In genomic region chrII:1341416-1341815, ce11 we compare ENCODE assay signal across 6 worm cellular contexts.
TF ChIP-seq lines count a peak whose summit lies in the region.

No protein-coding gene starts in this region.

TF ChIP-seq in whole organism, L1 larva, 84 proteins besides CTCF, POLR2A, EP300 and RAD21 (continues in another document):
- TF ChIP-seq nhr-237 (tag; optimal IDR thresholded peaks at IDR 0.05; lab: Kevin White, UChicago), result no peak
- TF ChIP-seq elt-3 (tag; optimal IDR thresholded peaks at IDR 0.05; lab: Kevin White, UChicago), result no peak
- no peak for TF ChIP-seq fkh-8 (tag; optimal IDR thresholded peaks at IDR 0.05; lab: Kevin White, UChicago)
- TF ChIP-seq lin-15B (tag; optimal IDR thresholded peaks at IDR 0.05; lab: Kevin White, UChicago), result no peak
- TF ChIP-seq Y116A8C.19 (tag; optimal IDR thresholded peaks at IDR 0.05; lab: Kevin White, UChicago; ENCODE audit: borderline replicate concordance), result no peak
- TF ChIP-seq mdl-1 (tag; optimal IDR thresholded peaks at IDR 0.05; lab: Kevin White, UChicago), result no peak
- TF ChIP-seq swsn-7 (tag; optimal IDR thresholded peaks at IDR 0.05; lab: Kevin White, UChicago), result peak; percentile 13
- peak; percentile 49 for TF ChIP-seq nhr-71 (tag; optimal IDR thresholded peaks at IDR 0.05; lab: Kevin White, UChicago)
- TF ChIP-seq isw-1 (GFP tag; IDR thresholded peaks at IDR 0.05; lab: Robert Waterston, UW), result no peak
- no peak for TF ChIP-seq nhr-12 (tag; optimal IDR thresholded peaks at IDR 0.05; lab: Kevin White, UChicago)
- no peak for TF ChIP-seq aha-1 (tag; optimal IDR thresholded peaks at IDR 0.05; lab: Kevin White, UChicago)
- no peak for TF ChIP-seq hlh-4 (tag; optimal IDR thresholded peaks at IDR 0.05; lab: Kevin White, UChicago)
- no peak for TF ChIP-seq sup-37 (GFP tag; optimal IDR thresholded peaks at IDR 0.05; lab: Kevin White, UChicago)
- TF ChIP-seq ces-1 (GFP tag; optimal IDR thresholded peaks at IDR 0.05; lab: Kevin White, UChicago), result peak; percentile 90
- TF ChIP-seq pag-3 (tag; optimal IDR thresholded peaks at IDR 0.05; lab: Kevin White, UChicago; ENCODE audit: borderline replicate concordance, insufficient read depth), result no peak

TF ChIP-seq in whole organism, L2 larva, 48 proteins besides CTCF, POLR2A, EP300 and RAD21:
- no peak for TF ChIP-seq dmd-4 (tag; optimal IDR thresholded peaks at IDR 0.05; lab: Kevin White, UChicago)
- TF ChIP-seq unc-39 (tag; optimal IDR thresholded peaks at IDR 0.05; lab: Kevin White, UChicago), result no peak
- TF ChIP-seq zag-1 (tag; optimal IDR thresholded peaks at IDR 0.05; lab: Kevin White, UChicago), result peak; percentile 26
- TF ChIP-seq unc-55 (GFP tag; optimal IDR thresholded peaks at IDR 0.05; lab: Kevin White, UChicago), result peak; percentile 37
- TF ChIP-seq sma-9 (GFP tag; optimal IDR thresholded peaks at IDR 0.05; lab: Kevin White, UChicago), result peak; percentile 45
- TF ChIP-seq sma-9 (tag; optimal IDR thresholded peaks at IDR 0.05; lab: Kevin White, UChicago), result no peak
- peak; percentile 41 for TF ChIP-seq lin-13 (GFP tag; optimal IDR thresholded peaks at IDR 0.05; lab: Kevin White, UChicago)
- peak; percentile 25 for TF ChIP-seq crh-2 (tag; optimal IDR thresholded peaks at IDR 0.05; lab: Kevin White, UChicago)
- peak; percentile 47 for TF ChIP-seq C34F6.9 (tag; optimal IDR thresholded peaks at IDR 0.05; lab: Kevin White, UChicago)
- no peak for TF ChIP-seq egl-27 (tag; optimal IDR thresholded peaks at IDR 0.05; lab: Kevin White, UChicago)
- TF ChIP-seq nhr-129 (tag; optimal IDR thresholded peaks at IDR 0.05; lab: Kevin White, UChicago), result peak; percentile 2
- peak in 1 of 2 experiments; percentile 45 for TF ChIP-seq lsy-2 (tag; optimal IDR thresholded peaks at IDR 0.05; lab: Kevin White, UChicago)
- peak; percentile 20 for TF ChIP-seq F13H6.1 (tag; optimal IDR thresholded peaks at IDR 0.05; lab: Kevin White, UChicago)

TF ChIP-seq in whole organism, L3 larva, 47 proteins besides CTCF, POLR2A, EP300 and RAD21:
- TF ChIP-seq nhr-11 (tag; optimal IDR thresholded peaks at IDR 0.05; lab: Kevin White, UChicago), result no peak
- no peak for TF ChIP-seq snpc-4 (tag; optimal IDR thresholded peaks at IDR 0.05; lab: Kevin White, UChicago)
- no peak for TF ChIP-seq nhr-77 (tag; optimal IDR thresholded peaks at IDR 0.05; lab: Kevin White, UChicago)
- TF ChIP-seq ceh-82 (tag; optimal IDR thresholded peaks at IDR 0.05; lab: Kevin White, UChicago), result no peak
- TF ChIP-seq egl-5 (tag; optimal IDR thresholded peaks at IDR 0.05; lab: Kevin White, UChicago), result no peak
- no peak for TF ChIP-seq eor-1 (tag; optimal IDR thresholded peaks at IDR 0.05; lab: Kevin White, UChicago)
- TF ChIP-seq tbx-2 (tag; optimal IDR thresholded peaks at IDR 0.05; lab: Kevin White, UChicago), result no peak
- TF ChIP-seq sea-2 (GFP tag; optimal IDR thresholded peaks at IDR 0.05; lab: Kevin White, UChicago), result no peak
- no peak for TF ChIP-seq nhr-25 (tag; optimal IDR thresholded peaks at IDR 0.05; lab: Kevin White, UChicago)
- peak; percentile 49 for TF ChIP-seq nfya-1 (tag; optimal IDR thresholded peaks at IDR 0.05; lab: Kevin White, UChicago; ENCODE audit: insufficient read depth)
- TF ChIP-seq ZK546.5 (tag; optimal IDR thresholded peaks at IDR 0.05; lab: Kevin White, UChicago), result no peak
- no peak for TF ChIP-seq elt-1 (tag; optimal IDR thresholded peaks at IDR 0.05; lab: Kevin White, UChicago)
- TF ChIP-seq fkh-10 (GFP tag; optimal IDR thresholded peaks at IDR 0.05; lab: Kevin White, UChicago), result peak; percentile 9
- no peak for TF ChIP-seq daf-12 (tag; optimal IDR thresholded peaks at IDR 0.05; lab: Kevin White, UChicago)
- no peak for TF ChIP-seq ceh-9 (tag; optimal IDR thresholded peaks at IDR 0.05; lab: Kevin White, UChicago)

TF ChIP-seq in whole organism, L4 larva, 104 proteins besides CTCF, POLR2A, EP300 and RAD21 (continues in another document):
- no peak for TF ChIP-seq dve-1 (tag; optimal IDR thresholded peaks at IDR 0.05; lab: Kevin White, UChicago; ENCODE audit: insufficient read depth)
- no peak for TF ChIP-seq tag-97 (GFP tag; IDR thresholded peaks at IDR 0.05; lab: Robert Waterston, UW)
- TF ChIP-seq ceh-82 (tag; optimal IDR thresholded peaks at IDR 0.05; lab: Kevin White, UChicago), result no peak
- TF ChIP-seq zip-2 (tag; optimal IDR thresholded peaks at IDR 0.05; lab: Kevin White, UChicago), result no peak
- no peak for TF ChIP-seq snpc-4 (tag; optimal IDR thresholded peaks at IDR 0.05; lab: Kevin White, UChicago)
- no peak for TF ChIP-seq nhr-102 (tag; optimal IDR thresholded peaks at IDR 0.05; lab: Kevin White, UChicago)
- no peak for TF ChIP-seq hlh-11 (tag; optimal IDR thresholded peaks at IDR 0.05; lab: Kevin White, UChicago)
- peak in 1 of 2 experiments; percentile 7 for TF ChIP-seq lsy-2 (tag; optimal IDR thresholded peaks at IDR 0.05; lab: Kevin White, UChicago)
- TF ChIP-seq ces-1 (GFP tag; optimal IDR thresholded peaks at IDR 0.05; lab: Kevin White, UChicago), result peak; percentile 89
- TF ChIP-seq saeg-2 (GFP tag; IDR thresholded peaks at IDR 0.05; lab: Robert Waterston, UW), result no peak
- peak; percentile 30 for TF ChIP-seq aha-1 (tag; lab: Kevin White, UChicago)
- no peak for TF ChIP-seq lin-15B (tag; optimal IDR thresholded peaks at IDR 0.05; lab: Kevin White, UChicago)
- no peak for TF ChIP-seq php-3 (GFP tag; IDR thresholded peaks at IDR 0.05; lab: Robert Waterston, UW)
- TF ChIP-seq T26A8.4 (GFP tag; IDR thresholded peaks at IDR 0.05; lab: Robert Waterston, UW), result no peak
- no peak for TF ChIP-seq ceh-28 (tag; optimal IDR thresholded peaks at IDR 0.05; lab: Kevin White, UChicago)
- TF ChIP-seq nhr-42 (GFP tag; IDR thresholded peaks at IDR 0.05; lab: Robert Waterston, UW), result no peak
- no peak for TF ChIP-seq tra-1 (GFP tag; IDR thresholded peaks at IDR 0.05; lab: Robert Waterston, UW)
- TF ChIP-seq hif-1 (tag; optimal IDR thresholded peaks at IDR 0.05; lab: Kevin White, UChicago), result no peak
- TF ChIP-seq mep-1 (tag; optimal IDR thresholded peaks at IDR 0.05; lab: Kevin White, UChicago), result peak; percentile 10
- no peak for TF ChIP-seq ZK546.5 (tag; optimal IDR thresholded peaks at IDR 0.05; lab: Kevin White, UChicago)

TF ChIP-seq in whole organism, late embryonic, 69 proteins besides CTCF, POLR2A, EP300 and RAD21:
- TF ChIP-seq odd-2 (tag; optimal IDR thresholded peaks at IDR 0.05; lab: Kevin White, UChicago) (no peak), unc-42 (tag; optimal IDR thresholded peaks at IDR 0.05; lab: Kevin White, UChicago) (peak; percentile 99), pha-4 (tag; optimal IDR thresholded peaks at IDR 0.05; lab: Kevin White, UChicago) (no peak), ceh-31 (tag; optimal IDR thresholded peaks at IDR 0.05; lab: Kevin White, UChicago) (peak; percentile 28), ceh-48 (tag; optimal IDR thresholded peaks at IDR 0.05; lab: Kevin White, UChicago) (peak; percentile 90)

TF ChIP-seq in whole organism, mixed stage, embryonic, 35 proteins besides CTCF, POLR2A, EP300 and RAD21:
- TF ChIP-seq mab-5 (tag; optimal IDR thresholded peaks at IDR 0.05; lab: Kevin White, UChicago) (no peak), ces-1 (GFP tag; optimal IDR thresholded peaks at IDR 0.05; lab: Kevin White, UChicago) (peak; percentile 98)

Comparison
In these comparisons a context has a peak if more than half of its experiments do, and no peak if none do; other contexts are left out.
1. Of the 29 proteins assayed by ChIP-seq in both whole organism, L4 larva and whole organism, L1 larva: peak only in whole organism, L4 larva: aha-1 and mep-1; only in whole organism, L1 larva: none; in both: ces-1; in neither: 24; mixed calls (peak in some experiments, not most) for 2.